Worm (Caenorhabditis elegans) whole organism, late embryonic: ENCODE results near the gene Y32H12A.1.

Source experiments
- Y22D7AL.16 ChIP-seq: sonication (generic microtip); optimal IDR thresholded peaks from 2 replicates; lab custom pipeline; 2016; ENCODE audit warnings: missing genetic modification characterization, missing compliant biosample characterization
- ceh-2 ChIP-seq: sonication (generic microtip); optimal IDR thresholded peaks from 2 replicates; lab custom pipeline; 2016; ENCODE audit warnings: missing genotype, missing genetic modification characterization, missing compliant biosample characterization
- ceh-22 ChIP-seq: sonication (generic microtip); optimal IDR thresholded peaks from 2 replicates; lab custom pipeline; 2017; ENCODE audit warnings: missing biosample characterization, missing genetic modification characterization
- dmd-4 ChIP-seq: sonication (generic microtip); optimal IDR thresholded peaks from 2 replicates; lab custom pipeline; 2016; ENCODE audit warnings: borderline replicate concordance, missing genetic modification characterization, missing compliant biosample characterization
- hlh-13 ChIP-seq: fragments of 200-800 bp; sonication (Bioruptor generic); optimal IDR thresholded peaks from 2 replicates; lab custom pipeline; 2018; ENCODE audit warnings: mild to moderate bottlenecking, missing genetic modification characterization, missing compliant biosample characterization
- hlh-30 ChIP-seq: sonication (generic microtip); optimal IDR thresholded peaks from 2 replicates; lab custom pipeline; 2017; ENCODE audit warnings: antibody characterized with exemption, missing genetic modification characterization, missing compliant biosample characterization; ENCODE audit not compliant: insufficient read depth
- nhr-11 ChIP-seq: fragments of 150-350 bp; optimal IDR thresholded peaks from 2 replicates; lab custom pipeline; 2014; ENCODE audit warnings: missing biosample characterization, missing genetic modification characterization
- pag-3 ChIP-seq: sonication (generic microtip); optimal IDR thresholded peaks from 2 replicates; lab custom pipeline; 2016; ENCODE audit warnings: missing compliant biosample characterization, missing genetic modification characterization, borderline replicate concordance
- pha-4 ChIP-seq: fragments of 150-350 bp; optimal IDR thresholded peaks from 2 replicates; lab custom pipeline; 2018; ENCODE audit warnings: missing biosample characterization, missing genetic modification reagents, missing genetic modification characterization
- sox-4 ChIP-seq: sonication (generic microtip); optimal IDR thresholded peaks from 2 replicates; lab custom pipeline; 2017; ENCODE audit warnings: mild to moderate bottlenecking, missing genetic modification characterization, inconsistent platforms, missing compliant biosample characterization
- syd-9 ChIP-seq: sonication (generic microtip); optimal IDR thresholded peaks from 2 replicates; lab custom pipeline; 2016; ENCODE audit warnings: mild to moderate bottlenecking, missing genetic modification characterization, moderate library complexity, missing compliant biosample characterization
- zip-5 ChIP-seq: sonication (generic microtip); optimal IDR thresholded peaks from 2 replicates; lab custom pipeline; 2016; ENCODE audit warnings: missing genetic modification characterization, missing compliant biosample characterization

DNA sequence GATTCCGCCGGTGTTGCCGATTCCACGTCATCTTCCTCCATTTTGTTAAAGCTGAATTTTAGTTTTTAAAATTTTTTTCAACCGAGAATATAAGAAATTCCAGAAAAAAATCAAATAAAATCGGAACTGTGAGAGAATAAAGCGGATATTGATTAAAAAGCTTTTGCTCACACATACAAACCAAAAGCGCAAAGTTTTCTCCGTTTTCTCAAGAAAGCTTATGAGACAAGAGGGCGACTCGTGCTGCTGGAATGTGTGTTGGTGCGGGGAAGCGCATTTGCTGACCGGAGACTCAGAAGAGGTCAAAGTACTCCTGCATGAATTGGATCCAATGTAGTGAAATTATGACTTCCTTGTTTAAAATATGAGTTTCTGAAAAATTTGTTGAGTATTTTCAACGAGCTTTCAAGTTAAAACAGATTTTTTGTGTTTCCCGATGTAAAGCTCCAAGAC is 17.9 kb downstream of the Y32H12A.1 start, which contains the start of gene paqr-2:
- no peak for TF ChIP-seq zip-5 (tag; lab: Kevin White, UChicago)
- TF ChIP-seq sox-4, result no peak
- TF ChIP-seq dmd-4, result no peak
- TF ChIP-seq Y22D7AL.16, result no peak
- no peak for TF ChIP-seq syd-9
- TF ChIP-seq pag-3 (tag; lab: Kevin White, UChicago), result no peak
- TF ChIP-seq hlh-13 (GFP tag; lab: Kevin White, UChicago), result no peak
- no peak for TF ChIP-seq ceh-22 (tag; lab: Kevin White, UChicago)
- TF ChIP-seq ceh-2 (tag; lab: Kevin White, UChicago), result no peak
- no peak for TF ChIP-seq nhr-11
- no peak for TF ChIP-seq pha-4 (tag; lab: Kevin White, UChicago)
- no peak for TF ChIP-seq hlh-30 (tag; lab: Kevin White, UChicago)
